Worm (Caenorhabditis elegans): Measurements from ENCODE around the gene ZK354.2.

DNA sequence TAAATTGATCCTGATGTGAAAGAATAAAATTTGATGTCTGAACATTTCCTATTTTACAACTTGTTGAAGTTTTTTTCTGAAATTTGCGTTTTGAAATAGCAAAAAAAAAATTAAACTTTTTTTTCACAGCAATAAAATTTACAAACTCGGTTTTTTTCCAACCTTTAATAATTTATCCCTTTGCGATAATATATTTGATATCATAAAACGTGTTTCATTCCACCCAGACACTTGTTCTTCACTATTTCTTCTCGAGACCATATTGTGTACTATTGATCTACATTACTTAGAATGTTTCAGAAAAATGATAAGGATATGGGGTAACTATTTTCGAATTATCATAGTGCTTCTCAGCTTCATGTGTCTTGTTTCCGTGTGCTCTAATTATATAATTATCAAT lies 12.9 kb downstream of the ZK354.2 start, which contains the start of gene Y4C6B.4:
- TF ChIP-seq unc-62 (GFP tag; optimal IDR thresholded peaks at IDR 0.05) (no peak), nhr-179 (tag; optimal IDR thresholded peaks at IDR 0.05) (no peak), mes-4 (tag; optimal IDR thresholded peaks at IDR 0.05) (no peak), nfya-2 (GFP tag; IDR thresholded peaks at IDR 0.05) (no peak), snpc-4 (GFP tag; optimal IDR thresholded peaks at IDR 0.05) (no peak), snpc-4 (tag; optimal IDR thresholded peaks at IDR 0.05) (no peak), ekl-4 (GFP tag; IDR thresholded peaks at IDR 0.05) (no peak)
